Worm (Caenorhabditis elegans) whole organism, young adult: ENCODE results near the gene C55B6.7.

ENCODE experiments used
- B0035.1 ChIP-seq: sonication (generic microtip); optimal IDR thresholded peaks from 2 replicates; lab custom pipeline; 2016; ENCODE audit warnings: missing genetic modification characterization, mild to moderate bottlenecking, missing compliant biosample characterization, missing genotype, missing genetic modification reagents
- F10E7.11 ChIP-seq: sonication (generic microtip); optimal IDR thresholded peaks from 2 replicates; lab custom pipeline; 2017; ENCODE audit warnings: mild to moderate bottlenecking, missing genetic modification characterization, moderate library complexity, missing compliant biosample characterization
- F23B12.7 ChIP-seq: sonication (generic microtip); optimal IDR thresholded peaks from 2 replicates; lab custom pipeline; 2017; ENCODE audit warnings: missing genetic modification characterization, mild to moderate bottlenecking, missing compliant biosample characterization, antibody characterized with exemption, moderate library complexity; ENCODE audit not compliant: insufficient read depth
- F33H1.4 ChIP-seq: fragments of 200-800 bp; sonication (Bioruptor generic); IDR thresholded peaks from 2 replicates; pipeline ENCODE4 v1.3.6; 2022; ENCODE audit warnings: missing genetic modification reagents, missing genetic modification characterization, missing compliant biosample characterization
- F37B4.10 ChIP-seq: fragments of 200-800 bp; sonication (Bioruptor generic); IDR thresholded peaks from 2 replicates; pipeline ENCODE4 v1.3.6; 2022; ENCODE audit warnings: missing genetic modification characterization, missing compliant biosample characterization
- F55B11.4 ChIP-seq: sonication (generic microtip); optimal IDR thresholded peaks from 2 replicates; lab custom pipeline; 2016; ENCODE audit warnings: missing compliant biosample characterization, missing genetic modification characterization, borderline replicate concordance; ENCODE audit not compliant: insufficient read depth
- T07F8.4 ChIP-seq: sonication (generic microtip); optimal IDR thresholded peaks from 2 replicates; lab custom pipeline; 2016; ENCODE audit warnings: mild to moderate bottlenecking, missing genetic modification characterization, moderate library complexity, missing compliant biosample characterization
- Y79H2A.3 ChIP-seq: fragments of 200-800 bp; sonication (Bioruptor generic); conservative IDR thresholded peaks from 2 replicates; pipeline ENCODE4 v1.3.6; 2022; ENCODE audit warnings: missing genetic modification reagents, missing genetic modification characterization, missing compliant biosample characterization
- akir-1 ChIP-seq: fragments of 200-800 bp; sonication (Bioruptor generic); optimal IDR thresholded peaks from 2 replicates; lab custom pipeline; 2018; ENCODE audit warnings: mild to moderate bottlenecking, missing genetic modification characterization, moderate library complexity, missing compliant biosample characterization
- ama-1 ChIP-seq, 3 experiments: fragments of 150-350 bp in 1 of 3; sonication (generic microtip) in 2 of 3; optimal IDR thresholded peaks; 2 replicates each; lab custom pipeline; 2014 to 2018; ENCODE audit warnings: missing biosample characterization in 2 of 3, missing genetic modification characterization in 2 of 3, missing genetic modification reagents in 2 of 3
- ceh-100 ChIP-seq: fragments of 200-800 bp; sonication (Bioruptor generic); IDR thresholded peaks from 2 replicates; pipeline ENCODE4 v1.3.6; 2022; ENCODE audit warnings: missing genetic modification reagents, missing genetic modification characterization, missing compliant biosample characterization
- ceh-58 ChIP-seq: fragments of 200-800 bp; sonication (Bioruptor generic); IDR thresholded peaks from 2 replicates; pipeline ENCODE4 v1.3.6; 2022; ENCODE audit warnings: missing genetic modification characterization, missing compliant biosample characterization
- ceh-91 ChIP-seq: fragments of 200-800 bp; sonication (Bioruptor generic); IDR thresholded peaks from 2 replicates; pipeline ENCODE4 v1.3.6; 2022; ENCODE audit warnings: missing genetic modification reagents, missing genetic modification characterization, missing compliant biosample characterization
- chd-7 ChIP-seq: sonication (generic microtip); optimal IDR thresholded peaks from 2 replicates; lab custom pipeline; 2016; ENCODE audit warnings: mild to moderate bottlenecking, missing genetic modification characterization, moderate library complexity, missing compliant biosample characterization
- dox-1 ChIP-seq: fragments of 200-800 bp; sonication (Bioruptor generic); IDR thresholded peaks from 2 replicates; pipeline ENCODE4 v1.3.6; 2022; ENCODE audit warnings: missing genetic modification reagents, missing genetic modification characterization, missing compliant biosample characterization
- dpff-1 ChIP-seq: sonication (generic microtip); optimal IDR thresholded peaks from 2 replicates; lab custom pipeline; 2017; ENCODE audit warnings: mild to moderate bottlenecking, missing genetic modification characterization, missing compliant biosample characterization
- egl-18 ChIP-seq: fragments of 200-800 bp; sonication (Bioruptor generic); IDR thresholded peaks from 2 replicates; pipeline ENCODE4 v1.3.6; 2022; ENCODE audit warnings: missing genetic modification reagents, missing genetic modification characterization, missing compliant biosample characterization
- egl-44 ChIP-seq: fragments of 200-800 bp; sonication (Bioruptor generic); IDR thresholded peaks from 2 replicates; pipeline ENCODE4 v1.3.6; 2022; ENCODE audit warnings: missing genetic modification reagents, missing genetic modification characterization, missing compliant biosample characterization
- egrh-3 ChIP-seq: fragments of 200-800 bp; sonication (Bioruptor generic); IDR thresholded peaks from 2 replicates; pipeline ENCODE4 v1.3.6; 2022; ENCODE audit warnings: missing genetic modification reagents, missing genetic modification characterization, missing compliant biosample characterization
- fkh-3 ChIP-seq: sonication (generic microtip); optimal IDR thresholded peaks from 2 replicates; lab custom pipeline; 2016; ENCODE audit warnings: mild to moderate bottlenecking, missing genetic modification characterization, missing compliant biosample characterization
- let-607 ChIP-seq, 2 experiments: fragments of 200-800 bp in 1 of 2; sonication (Bioruptor generic) in 1 of 2; sonication (generic microtip) in 1 of 2; optimal IDR thresholded peaks; 2 replicates each; lab custom pipeline; 2016 to 2018; ENCODE audit warnings: mild to moderate bottlenecking in 2 of 2, missing compliant biosample characterization in 2 of 2, missing genetic modification characterization in 2 of 2, moderate library complexity in 2 of 2, missing genotype in 1 of 2
- madf-8 ChIP-seq: fragments of 200-800 bp; sonication (Bioruptor generic); conservative IDR thresholded peaks from 2 replicates; pipeline ENCODE4 v1.3.6; 2022; ENCODE audit warnings: missing genetic modification reagents, missing genetic modification characterization, missing compliant biosample characterization
- mcd-1 ChIP-seq: fragments of 200-800 bp; sonication (Bioruptor generic); IDR thresholded peaks from 2 replicates; pipeline ENCODE4 v1.3.6; 2022; ENCODE audit warnings: missing genetic modification reagents, missing genetic modification characterization, missing compliant biosample characterization
- mes-4 ChIP-seq: sonication (generic microtip); optimal IDR thresholded peaks from 2 replicates; lab custom pipeline; 2016; ENCODE audit warnings: missing genotype, missing genetic modification characterization, missing compliant biosample characterization
- mxl-1 ChIP-seq: sonication (generic microtip); optimal IDR thresholded peaks from 2 replicates; lab custom pipeline; 2016; ENCODE audit warnings: missing genetic modification characterization, missing compliant biosample characterization
- nhr-120 ChIP-seq: fragments of 200-800 bp; sonication (Bioruptor generic); IDR thresholded peaks from 2 replicates; pipeline ENCODE4 v1.3.6; 2022; ENCODE audit warnings: missing genetic modification characterization, missing compliant biosample characterization
- rcor-1 ChIP-seq: fragments of 200-800 bp; sonication (Bioruptor generic); IDR thresholded peaks from 2 replicates; pipeline ENCODE4 v1.3.6; 2022; ENCODE audit warnings: missing genetic modification reagents, missing genetic modification characterization, missing compliant biosample characterization
- sdz-38 ChIP-seq: sonication (generic microtip); optimal IDR thresholded peaks from 2 replicates; lab custom pipeline; 2016; ENCODE audit warnings: missing genotype, missing genetic modification characterization, missing compliant biosample characterization
- snpc-3.4 ChIP-seq: sonication (generic microtip); optimal IDR thresholded peaks from 2 replicates; lab custom pipeline; 2017; ENCODE audit warnings: missing genetic modification characterization, mild to moderate bottlenecking, missing compliant biosample characterization, antibody characterized with exemption, moderate library complexity, missing genotype, missing genetic modification reagents
- somi-1 ChIP-seq: fragments of 200-800 bp; sonication (Bioruptor generic); optimal IDR thresholded peaks from 2 replicates; lab custom pipeline; 2018; ENCODE audit warnings: mild to moderate bottlenecking, missing genetic modification characterization, missing compliant biosample characterization
- tbx-9 ChIP-seq: sonication (generic microtip); optimal IDR thresholded peaks from 2 replicates; lab custom pipeline; 2016; ENCODE audit warnings: borderline replicate concordance, missing genetic modification characterization, inconsistent platforms, missing compliant biosample characterization
- xnd-1 ChIP-seq: sonication (generic microtip); optimal IDR thresholded peaks from 2 replicates; lab custom pipeline; 2016; ENCODE audit warnings: missing genotype, missing genetic modification reagents, missing genetic modification characterization, missing compliant biosample characterization
- zim-3 ChIP-seq: sonication (generic microtip); optimal IDR thresholded peaks from 2 replicates; lab custom pipeline; 2017; ENCODE audit warnings: mild to moderate bottlenecking, missing genetic modification characterization, moderate library complexity, missing compliant biosample characterization

Gene C55B6.7

DNA sequence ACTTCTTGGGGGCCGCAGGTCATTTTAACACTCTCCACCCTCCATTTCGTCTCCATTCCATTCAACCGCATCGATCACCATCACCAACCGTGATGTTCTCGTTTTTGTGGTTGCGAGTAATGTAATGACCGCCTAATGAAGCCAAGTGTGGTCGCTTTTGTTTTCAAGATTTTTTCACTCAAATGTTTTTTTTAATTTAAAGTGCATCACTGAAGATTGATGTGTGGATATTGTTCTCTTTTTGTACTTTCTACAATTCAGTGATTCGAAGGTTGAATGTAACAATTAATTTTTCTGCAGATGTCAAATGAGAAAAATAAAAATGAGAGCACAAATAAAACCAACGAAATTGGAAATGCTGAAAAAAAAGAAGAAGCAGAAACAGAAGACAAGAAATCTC, 33.0 kb downstream of the C55B6.7 start, which contains the start of gene pgp-10:
TSS of gene pgp-10 (plus strand) at position 301 of the 400 bp plus-strand sequence.
- no peak for TF ChIP-seq xnd-1 (tag; lab: Kevin White, UChicago)
- no peak for TF ChIP-seq akir-1 (GFP tag; lab: Kevin White, UChicago)
- no peak for TF ChIP-seq egrh-3
- no peak for TF ChIP-seq nhr-120 (GFP tag; lab: Robert Waterston, UW)
- TF ChIP-seq dox-1 (GFP tag; lab: Robert Waterston, UW), result no peak
- TF ChIP-seq mcd-1 (GFP tag; lab: Robert Waterston, UW), result no peak
- no peak for TF ChIP-seq ceh-91 (GFP tag; lab: Robert Waterston, UW)
- TF ChIP-seq egl-18 (GFP tag; lab: Robert Waterston, UW), result no peak
- TF ChIP-seq dpff-1 (tag; lab: Kevin White, UChicago), result no peak

DNA sequence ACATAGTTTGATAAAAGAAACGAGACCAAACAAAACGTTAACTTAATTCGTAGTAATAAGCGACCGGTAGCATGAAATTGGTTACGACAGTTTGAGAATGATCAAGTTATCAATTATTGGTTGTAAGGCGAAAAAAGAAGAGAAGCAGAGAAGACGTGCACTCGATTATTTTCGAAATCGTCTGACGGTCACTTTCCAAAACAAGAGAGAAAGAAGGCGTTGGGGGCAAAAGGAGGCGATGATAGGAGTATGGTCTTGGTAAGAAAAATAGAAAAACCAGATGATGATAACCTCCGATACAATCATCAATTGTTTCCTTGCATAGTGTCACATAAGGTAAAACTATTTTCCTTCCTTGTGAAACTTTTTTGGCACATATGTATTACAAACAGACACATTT, 34.3 kb downstream of the C55B6.7 start:
- no peak for TF ChIP-seq tbx-9 (tag; lab: Kevin White, UChicago)
- TF ChIP-seq ama-1 (optimal IDR thresholded peaks at IDR 0.05; lab: Kevin White, UChicago), result no peak
- no peak for TF ChIP-seq ama-1 (GFP tag; optimal IDR thresholded peaks at IDR 0.05; lab: Kevin White, UChicago)
- no peak for TF ChIP-seq madf-8 (GFP tag; lab: Robert Waterston, UW)

DNA sequence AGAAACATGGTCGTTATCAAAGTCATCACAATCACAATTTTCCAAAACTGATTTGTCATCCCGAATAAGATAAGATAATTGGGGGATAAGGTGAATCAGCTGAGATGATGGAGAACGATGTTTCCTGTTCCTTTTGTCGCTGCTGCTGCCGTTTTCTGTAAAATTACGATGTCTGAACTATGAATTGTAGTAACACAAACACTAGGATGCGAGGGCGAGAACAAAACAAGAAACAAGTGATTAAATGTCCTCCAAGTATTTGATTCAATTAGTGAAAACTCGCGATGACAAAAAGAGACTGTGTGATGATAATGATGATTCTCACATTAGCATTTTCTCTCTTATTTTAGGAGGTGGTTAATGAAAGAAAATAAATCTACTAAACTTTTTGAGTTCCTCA, 35.9 kb downstream of the C55B6.7 start, which contains the start of gene C54D1.7:
TSS of gene C54D1.7 (minus strand) at position 157 of the 400 bp plus-strand sequence.
- TF ChIP-seq somi-1 (GFP tag; lab: Kevin White, UChicago), result no peak
- no peak for TF ChIP-seq F37B4.10 (GFP tag; lab: Robert Waterston, UW)

DNA sequence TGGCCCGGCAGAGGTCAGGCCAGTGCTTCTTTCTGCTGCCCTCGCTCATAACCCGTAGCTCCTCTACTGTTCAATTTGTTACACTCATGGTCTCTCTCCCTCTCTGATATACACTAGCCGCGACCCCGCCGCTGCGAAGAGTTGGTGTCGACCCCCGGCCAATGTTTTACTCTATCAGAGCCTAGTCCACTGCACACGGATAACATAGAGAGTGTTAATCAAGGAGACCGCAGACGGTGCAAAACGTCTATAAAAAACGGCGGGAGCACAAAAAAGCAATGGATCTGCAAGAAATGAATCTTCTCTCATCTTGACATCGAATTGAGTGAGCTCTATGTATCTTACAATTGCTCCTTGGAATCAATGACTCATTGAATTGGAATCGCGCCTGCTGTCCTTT, 38.3 kb downstream of the C55B6.7 start:
- TF ChIP-seq mxl-1 (tag; lab: Kevin White, UChicago) (no peak), snpc-3.4 (no peak), let-607 (tag; optimal IDR thresholded peaks at IDR 0.05; lab: Kevin White, UChicago) (no peak), Y79H2A.3 (GFP tag; lab: Robert Waterston, UW) (no peak), mes-4 (tag; lab: Kevin White, UChicago) (no peak), mcd-1 (GFP tag; lab: Robert Waterston, UW) (no peak), egl-44 (GFP tag; lab: Robert Waterston, UW) (no peak), zim-3 (tag; lab: Kevin White, UChicago) (no peak), rcor-1 (GFP tag; lab: Robert Waterston, UW) (no peak), F55B11.4 (tag; lab: Kevin White, UChicago) (no peak), ceh-58 (GFP tag; lab: Robert Waterston, UW) (no peak), ceh-91 (GFP tag; lab: Robert Waterston, UW) (no peak), sdz-38 (no peak)
- TF ChIP-seq, all 124 proteins: peak for 0

DNA sequence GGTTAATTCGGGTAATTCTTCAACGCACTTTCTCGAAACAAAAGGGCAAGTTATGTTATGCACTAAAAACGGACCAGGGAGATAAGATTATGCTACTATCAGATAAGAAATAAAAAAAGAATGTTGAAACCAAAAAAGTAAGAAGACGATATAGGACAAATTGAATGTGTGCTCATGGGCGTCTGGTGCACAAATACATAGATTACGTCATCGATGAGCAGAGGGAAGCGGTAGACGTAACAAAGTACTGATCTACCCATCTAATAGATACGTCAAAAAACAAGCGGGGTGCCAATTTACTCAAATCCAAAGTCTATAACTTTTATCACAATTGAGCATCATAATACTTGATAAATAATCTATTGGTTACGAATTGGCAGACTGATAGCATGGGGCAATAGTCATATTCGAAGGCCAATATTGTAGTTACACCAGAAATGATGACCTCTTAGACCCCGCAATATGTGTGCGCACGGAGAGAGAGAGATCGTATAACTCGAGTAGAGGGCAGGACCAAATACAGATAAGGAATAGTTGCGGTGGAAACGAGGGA, 39.7 kb downstream of the C55B6.7 start:
- TF ChIP-seq ceh-91 (GFP tag; lab: Robert Waterston, UW), result no peak
- no peak for TF ChIP-seq F10E7.11 (tag; lab: Kevin White, UChicago)
- no peak for TF ChIP-seq F55B11.4 (tag; lab: Kevin White, UChicago)
- TF ChIP-seq fkh-3 (tag; lab: Kevin White, UChicago), result no peak
- no peak for TF ChIP-seq chd-7 (tag; lab: Kevin White, UChicago)
- TF ChIP-seq ceh-100 (GFP tag; lab: Robert Waterston, UW), result no peak
- no peak for TF ChIP-seq nhr-120 (GFP tag; lab: Robert Waterston, UW)
- TF ChIP-seq T07F8.4 (tag; lab: Kevin White, UChicago), result no peak
- no peak for TF ChIP-seq F23B12.7 (tag; lab: Kevin White, UChicago)
- no peak for TF ChIP-seq F33H1.4 (GFP tag; lab: Robert Waterston, UW)
- no peak for TF ChIP-seq B0035.1 (tag; lab: Kevin White, UChicago)
- TF ChIP-seq madf-8 (GFP tag; lab: Robert Waterston, UW), result no peak
